Fruit fly (Drosophila melanogaster) whole organism, embryonic: ENCODE results near the gene CG7079.

Experiments
- ATbp ChIP-seq: fragments of 200-800 bp; sonication (Bioruptor generic); optimal IDR thresholded peaks from 2 replicates; lab custom pipeline; 2017; ENCODE audit warnings: missing biosample characterization, mild to moderate bottlenecking, missing genetic modification characterization, missing genetic modification reagents
- Antp ChIP-seq: fragments of 200-800 bp; sonication (Bioruptor generic); optimal IDR thresholded peaks from 3 replicates; lab custom pipeline; 2016; ENCODE audit warnings: missing biosample characterization, missing genetic modification characterization
- Bgb ChIP-seq: fragments of 200-800 bp; sonication (Bioruptor generic); IDR thresholded peaks from 2 replicates; pipeline ENCODE4 v1.3.6; 2022; ENCODE audit warnings: missing biosample characterization, missing genetic modification characterization; ENCODE audit not compliant: partially characterized antibody
- BtbVII ChIP-seq: fragments of 200-800 bp; sonication (Bioruptor generic); optimal IDR thresholded peaks from 3 replicates; lab custom pipeline; 2017; ENCODE audit warnings: missing biosample characterization, mild to moderate bottlenecking, missing genetic modification characterization
- C15 ChIP-seq: fragments of 200-800 bp; sonication (Bioruptor generic); IDR thresholded peaks from 3 replicates; pipeline ENCODE4 v1.3.6; 2022; ENCODE audit warnings: missing biosample characterization, missing genetic modification characterization
- CG10431 ChIP-seq: fragments of 200-800 bp; sonication (Bioruptor generic); optimal IDR thresholded peaks from 3 replicates; lab custom pipeline; 2018; ENCODE audit warnings: missing biosample characterization, mild to moderate bottlenecking, missing genetic modification characterization
- CG12391 ChIP-seq: fragments of 200-800 bp; sonication (Bioruptor generic); optimal IDR thresholded peaks from 3 replicates; lab custom pipeline; 2018; ENCODE audit warnings: missing biosample characterization, mild to moderate bottlenecking, missing genetic modification characterization, moderate library complexity
- CG14050 ChIP-seq: fragments of 200-800 bp; sonication (Bioruptor generic); IDR thresholded peaks from 3 replicates; pipeline ENCODE4 v1.3.6; 2022; ENCODE audit warnings: missing biosample characterization, missing genetic modification characterization
- CG15073 ChIP-seq: fragments of 200-800 bp; sonication (Bioruptor generic); optimal IDR thresholded peaks from 2 replicates; lab custom pipeline; 2016; ENCODE audit warnings: missing biosample characterization, missing genetic modification characterization
- CG1647 ChIP-seq: fragments of 200-800 bp; sonication (Bioruptor generic); optimal IDR thresholded peaks from 3 replicates; lab custom pipeline; 2016; ENCODE audit warnings: missing biosample characterization, missing genetic modification characterization
- CG16863 ChIP-seq: fragments of 200-800 bp; sonication (Bioruptor generic); optimal IDR thresholded peaks from 3 replicates; lab custom pipeline; 2016; ENCODE audit warnings: missing biosample characterization, missing genetic modification characterization
- CG17612 ChIP-seq: fragments of 200-800 bp; sonication (Bioruptor generic); IDR thresholded peaks from 2 replicates; pipeline ENCODE4 v1.3.6; 2022; ENCODE audit warnings: missing biosample characterization, missing genetic modification characterization
- CG2712 ChIP-seq: fragments of 200-800 bp; optimal IDR thresholded peaks from 3 replicates; lab custom pipeline; 2019; ENCODE audit warnings: missing biosample characterization, mild to moderate bottlenecking, missing genetic modification characterization, moderate library complexity
- CG4282 ChIP-seq: fragments of 200-800 bp; sonication (Bioruptor generic); optimal IDR thresholded peaks from 2 replicates; lab custom pipeline; 2016; ENCODE audit warnings: missing biosample characterization, missing genetic modification characterization
- CG7556 ChIP-seq: fragments of 200-800 bp; sonication (Bioruptor generic); optimal IDR thresholded peaks from 2 replicates; lab custom pipeline; 2017; ENCODE audit warnings: missing biosample characterization, mild to moderate bottlenecking, missing genetic modification characterization
- CG7786 ChIP-seq: fragments of 200-800 bp; sonication (Bioruptor generic); optimal IDR thresholded peaks from 2 replicates; lab custom pipeline; 2016; ENCODE audit warnings: missing biosample characterization, missing genetic modification characterization
- CG7963 ChIP-seq: fragments of 200-800 bp; sonication (Bioruptor generic); IDR thresholded peaks from 3 replicates; pipeline ENCODE4 v1.3.6; 2022; ENCODE audit warnings: missing biosample characterization, missing genetic modification characterization; ENCODE audit not compliant: partially characterized antibody
- CG8359 ChIP-seq: fragments of 200-800 bp; sonication (Bioruptor generic); optimal IDR thresholded peaks from 2 replicates; lab custom pipeline; 2017; ENCODE audit warnings: missing biosample characterization, mild to moderate bottlenecking, missing genetic modification characterization, borderline replicate concordance
- CG8478 ChIP-seq: fragments of >200 bp; optimal IDR thresholded peaks from 2 replicates; lab custom pipeline; 2018
- CTCF ChIP-seq: fragments of 200-800 bp; sonication (Bioruptor generic); optimal IDR thresholded peaks from 2 replicates; lab custom pipeline; 2017; ENCODE audit warnings: missing biosample characterization, mild to moderate bottlenecking, missing genetic modification characterization, moderate library complexity
- Camta ChIP-seq: fragments of 200-800 bp; sonication (Bioruptor generic); optimal IDR thresholded peaks from 2 replicates; lab custom pipeline; 2016; ENCODE audit warnings: missing biosample characterization, missing genetic modification characterization
- CkIIα-i1 ChIP-seq: fragments of 200-800 bp; sonication (Bioruptor generic); IDR thresholded peaks from 2 replicates; pipeline ENCODE4 v1.3.6; 2022; ENCODE audit warnings: missing biosample characterization, missing genetic modification characterization
- Dip3 ChIP-seq: fragments of 200-800 bp; sonication (Bioruptor generic); optimal IDR thresholded peaks from 3 replicates; lab custom pipeline; 2016; ENCODE audit warnings: missing biosample characterization, missing genetic modification characterization
- HmgZ ChIP-seq: fragments of 200-800 bp; sonication (Bioruptor generic); optimal IDR thresholded peaks from 2 replicates; lab custom pipeline; 2018; ENCODE audit warnings: missing biosample characterization, mild to moderate bottlenecking, missing genetic modification characterization
- Mes4 ChIP-seq: fragments of 200-800 bp; sonication (Bioruptor generic); optimal IDR thresholded peaks from 2 replicates; lab custom pipeline; 2016; ENCODE audit warnings: missing biosample characterization, missing genetic modification characterization
- NK7.1 ChIP-seq: fragments of 200-800 bp; sonication (Bioruptor generic); optimal IDR thresholded peaks from 3 replicates; lab custom pipeline; 2016; ENCODE audit warnings: missing biosample characterization, missing genetic modification characterization
- Pdp1 ChIP-seq, 2 experiments: fragments of 200-800 bp; sonication (Bioruptor generic); optimal IDR thresholded peaks; 3 replicates each; lab custom pipeline; 2016; ENCODE audit warnings: missing biosample characterization in 2 of 2, missing genetic modification characterization in 2 of 2, mild to moderate bottlenecking in 1 of 2, moderate library complexity in 1 of 2
- Sox100B ChIP-seq: fragments of 200-800 bp; sonication (Bioruptor generic); optimal IDR thresholded peaks from 3 replicates; lab custom pipeline; 2018; ENCODE audit warnings: missing biosample characterization, mild to moderate bottlenecking, missing genetic modification characterization
- Tbp ChIP-seq: fragments of >200 bp; optimal IDR thresholded peaks from 2 replicates; lab custom pipeline; 2018; ENCODE audit warnings: missing biosample characterization, missing genetic modification characterization
- Vsx1 ChIP-seq: fragments of 200-800 bp; sonication (Bioruptor generic); optimal IDR thresholded peaks from 2 replicates; lab custom pipeline; 2017; ENCODE audit warnings: missing biosample characterization, mild to moderate bottlenecking, missing genetic modification characterization, missing genetic modification reagents
- chm ChIP-seq: fragments of 200-800 bp; sonication (Bioruptor generic); IDR thresholded peaks from 2 replicates; pipeline ENCODE4 v1.3.6; 2022; ENCODE audit warnings: missing biosample characterization, missing genetic modification characterization
- corto ChIP-seq: fragments of 200-800 bp; sonication (Bioruptor generic); optimal IDR thresholded peaks from 2 replicates; lab custom pipeline; 2016; ENCODE audit warnings: missing biosample characterization, mild to moderate bottlenecking, missing genetic modification characterization, moderate library complexity
- crc ChIP-seq: fragments of 200-800 bp; sonication (Bioruptor generic); optimal IDR thresholded peaks from 2 replicates; lab custom pipeline; 2016; ENCODE audit warnings: missing biosample characterization, missing genetic modification characterization
- da ChIP-seq: fragments of 200-800 bp; sonication (Bioruptor generic); optimal IDR thresholded peaks from 2 replicates; lab custom pipeline; 2016; ENCODE audit warnings: missing biosample characterization, missing genetic modification characterization
- dati ChIP-seq: fragments of 200-800 bp; sonication (Bioruptor generic); IDR thresholded peaks from 2 replicates; pipeline ENCODE4 v1.3.6; 2022; ENCODE audit warnings: missing biosample characterization, missing genetic modification characterization
- dm ChIP-seq: fragments of 200-800 bp; sonication (Bioruptor generic); optimal IDR thresholded peaks from 3 replicates; lab custom pipeline; 2016; ENCODE audit warnings: missing biosample characterization, missing genetic modification characterization
- dmrt11E ChIP-seq: fragments of 200-800 bp; sonication (Bioruptor generic); optimal IDR thresholded peaks from 3 replicates; lab custom pipeline; 2018; ENCODE audit warnings: missing biosample characterization, mild to moderate bottlenecking, missing genetic modification characterization, moderate library complexity
- emc ChIP-seq: fragments of 200-800 bp; sonication (Bioruptor generic); optimal IDR thresholded peaks from 2 replicates; lab custom pipeline; 2016; ENCODE audit warnings: missing biosample characterization, missing genetic modification characterization
- grn ChIP-seq: fragments of 200-800 bp; sonication (Bioruptor generic); optimal IDR thresholded peaks from 3 replicates; lab custom pipeline; 2017; ENCODE audit warnings: missing biosample characterization, missing genetic modification characterization
- kni ChIP-seq: fragments of 200-800 bp; sonication (Bioruptor generic); optimal IDR thresholded peaks from 3 replicates; lab custom pipeline; 2017; ENCODE audit warnings: mild to moderate bottlenecking, missing biosample characterization, missing genetic modification reagents, missing genetic modification characterization
- lbe ChIP-seq: fragments of 200-800 bp; sonication (Bioruptor generic); optimal IDR thresholded peaks from 2 replicates; lab custom pipeline; 2016; ENCODE audit warnings: missing biosample characterization, mild to moderate bottlenecking, missing genetic modification characterization
- lmd ChIP-seq: fragments of 200-800 bp; sonication (Bioruptor generic); IDR thresholded peaks from 2 replicates; pipeline ENCODE4 v1.3.6; 2022; ENCODE audit warnings: missing biosample characterization, missing genetic modification characterization
- lov ChIP-seq, 2 experiments: fragments of 200-800 bp in 1 of 2; fragments of >200 bp in 1 of 2; sonication (Bioruptor generic) in 1 of 2; IDR thresholded peaks in 1 of 2; optimal IDR thresholded peaks in 1 of 2; 2 replicates in 1 of 2; 3 replicates in 1 of 2; pipeline versions ENCODE4 v1.3.6 to Lab custom; 2017 to 2022; ENCODE audit warnings: missing biosample characterization in 1 of 2, missing genetic modification characterization in 1 of 2
- otp ChIP-seq: fragments of 200-800 bp; sonication (Bioruptor generic); IDR thresholded peaks from 3 replicates; pipeline ENCODE4, ENCODE4 v1.3.6; 2022; ENCODE audit warnings: missing biosample characterization, missing genetic modification characterization
- pros ChIP-seq: fragments of 200-800 bp; sonication (Bioruptor generic); optimal IDR thresholded peaks from 3 replicates; lab custom pipeline; 2019; ENCODE audit warnings: missing biosample characterization, mild to moderate bottlenecking, missing genetic modification characterization, moderate library complexity
- rib ChIP-seq: fragments of 200-800 bp; sonication (Bioruptor generic); IDR thresholded peaks from 2 replicates; pipeline ENCODE4 v1.3.6; 2022; ENCODE audit warnings: missing biosample characterization, missing genetic modification characterization
- scrt ChIP-seq: fragments of 200-800 bp; sonication (Bioruptor generic); optimal IDR thresholded peaks from 2 replicates; lab custom pipeline; 2018; ENCODE audit warnings: missing biosample characterization, mild to moderate bottlenecking, missing genetic modification characterization, moderate library complexity
- sens ChIP-seq: fragments of 200-800 bp; sonication (Bioruptor generic); peaks from one replicate; lab custom pipeline; 2016; ENCODE audit warnings: missing biosample characterization, missing genetic modification characterization
- shn ChIP-seq: fragments of 200-800 bp; sonication (Bioruptor generic); optimal IDR thresholded peaks from 3 replicates; lab custom pipeline; 2016; ENCODE audit warnings: missing biosample characterization, missing genetic modification characterization
- slbo ChIP-seq: fragments of 200-800 bp; sonication (Bioruptor generic); IDR thresholded peaks from 2 replicates; pipeline ENCODE4 v1.3.6; 2022; ENCODE audit warnings: missing biosample characterization, missing genetic modification characterization
- tgo ChIP-seq: fragments of 200-800 bp; sonication (Bioruptor generic); IDR thresholded peaks from 3 replicates; pipeline ENCODE4 v1.3.6; 2022; ENCODE audit warnings: missing biosample characterization, missing genetic modification characterization

The CG7079 gene

dm6 chr3R:21017464-21018080 is 31.1 kb downstream of the CG7079 start, which contains the start of gene Rlip (continued):
- TF ChIP-seq Vsx1 (GFP tag; lab: Kevin White, UChicago) (no peak), CG1647 (GFP tag; lab: Kevin White, UChicago) (peak; percentile 53), CG2712 (tag; lab: Kevin White, UChicago) (peak; percentile 46), Tbp (GFP tag; lab: Kevin White, UChicago) (no peak), Mes4 (GFP tag; lab: Kevin White, UChicago) (no peak), lmd (peak; percentile 47; the same call in 1 of the 2 replicates), Camta (GFP tag; lab: Kevin White, UChicago) (peak; percentile 50), otp (0 out of 3 replicates have a peak, but pooled peaks have one; percentile 25), Pdp1 (GFP tag; optimal IDR thresholded peaks at IDR 0.05; lab: Kevin White, UChicago) (peak; percentile 59 to 96), CG7963 (GFP tag; lab: Robert Waterston, UW) (0 out of 3 replicates have a peak, but pooled peaks have one; percentile 41), da (no peak), C15 (GFP tag; lab: Robert Waterston, UW) (no peak), CG14050 (GFP tag; lab: Robert Waterston, UW) (no peak), ATbp (GFP tag; lab: Kevin White, UChicago) (no peak), kni (GFP tag; lab: Kevin White, UChicago) (no peak), CG10431 (GFP tag; lab: Kevin White, UChicago) (no peak), grn (no peak), corto (GFP tag; lab: Kevin White, UChicago) (no peak), CG17612 (no peak), BtbVII (GFP tag; lab: Kevin White, UChicago) (no peak), CG7556 (GFP tag; lab: Kevin White, UChicago) (no peak), Sox100B (no peak), CkIIα-i1 (GFP tag; lab: Robert Waterston, UW) (no peak), dati (GFP tag; lab: Robert Waterston, UW) (no peak), shn (peak; percentile 32), dmrt11E (tag; lab: Kevin White, UChicago) (peak; percentile 11), HmgZ (tag; lab: Kevin White, UChicago) (peak; percentile 31), CG12391 (tag; lab: Kevin White, UChicago) (no peak), NK7.1 (GFP tag; lab: Kevin White, UChicago) (peak; percentile 22), tgo (GFP tag; lab: Robert Waterston, UW) (0 out of 3 replicates have a peak, but pooled peaks have one; percentile 40), CG15073 (no peak), lov (optimal IDR thresholded peaks at IDR 0.05; lab: Kevin White, UChicago) (no peak), lov (GFP tag; IDR thresholded peaks at IDR 0.05; lab: Robert Waterston, UW) (no peak), emc (GFP tag; lab: Kevin White, UChicago) (no peak), CG16863 (GFP tag; lab: Kevin White, UChicago) (peak; percentile 21), CG7786 (GFP tag; lab: Kevin White, UChicago) (peak; percentile 41), scrt (GFP tag; lab: Kevin White, UChicago) (peak; percentile 90), slbo (peak; percentile 79), CG8478 (no peak), CG4282 (GFP tag; lab: Kevin White, UChicago) (peak; percentile 49), CG8359 (no peak), Dip3 (peak; percentile 58), rib (GFP tag; lab: Robert Waterston, UW) (no peak), CTCF (GFP tag; lab: Kevin White, UChicago) (peak; percentile 97), Antp (GFP tag; lab: Kevin White, UChicago) (peak; percentile 60), sens (peak; percentile 84), lbe (no peak), chm (no peak), pros (GFP tag; lab: Kevin White, UChicago) (no peak), crc (no peak), Bgb (GFP tag; lab: Robert Waterston, UW) (peak; percentile 74), dm (peak; percentile 10)
